Fruit fly (Drosophila melanogaster) whole organism, embryonic: Measurements from ENCODE around the gene Ance-2.

Experiments used
- Adf1 ChIP-seq: fragments of 200-800 bp; sonication (Bioruptor generic); IDR thresholded peaks from 2 replicates; pipeline ENCODE4 v1.3.6; 2022; ENCODE audit warnings: missing biosample characterization, missing genetic modification characterization
- B-H1 ChIP-seq: fragments of 200-800 bp; sonication (Bioruptor generic); IDR thresholded peaks from 3 replicates; pipeline ENCODE4 v1.3.6; 2022; ENCODE audit warnings: missing biosample characterization, missing genetic modification characterization
- CG1024 ChIP-seq: fragments of 200-800 bp; sonication (Bioruptor generic); IDR thresholded peaks from 2 replicates; pipeline ENCODE4 v1.3.6; 2022; ENCODE audit warnings: missing biosample characterization, missing genetic modification characterization
- CG10366 ChIP-seq: fragments of 200-800 bp; sonication (Bioruptor generic); IDR thresholded peaks from 2 replicates; pipeline ENCODE4 v1.3.6; 2022; ENCODE audit warnings: missing biosample characterization, missing genetic modification characterization
- CG13894 ChIP-seq: fragments of 200-800 bp; sonication (Bioruptor generic); optimal IDR thresholded peaks from 3 replicates; lab custom pipeline; 2018; ENCODE audit warnings: missing biosample characterization, mild to moderate bottlenecking, missing genetic modification characterization, moderate library complexity
- CG15011 ChIP-seq: fragments of 200-800 bp; sonication (Bioruptor generic); optimal IDR thresholded peaks from 3 replicates; lab custom pipeline; 2018; ENCODE audit warnings: missing biosample characterization, mild to moderate bottlenecking, missing genetic modification characterization
- CG17186 ChIP-seq: fragments of 200-800 bp; sonication (Bioruptor generic); optimal IDR thresholded peaks from 3 replicates; lab custom pipeline; 2017; ENCODE audit warnings: missing biosample characterization, missing genetic modification reagents, missing genetic modification characterization
- CG17359 ChIP-seq: fragments of 200-800 bp; sonication (Bioruptor generic); optimal IDR thresholded peaks from 3 replicates; lab custom pipeline; 2018; ENCODE audit warnings: missing biosample characterization, mild to moderate bottlenecking, missing genetic modification characterization, moderate library complexity
- CG2678 ChIP-seq: fragments of 200-800 bp; sonication (Bioruptor generic); optimal IDR thresholded peaks from 3 replicates; lab custom pipeline; 2019; ENCODE audit warnings: missing biosample characterization, mild to moderate bottlenecking, missing genetic modification characterization, moderate library complexity
- CG31441 ChIP-seq: fragments of 200-800 bp; sonication (Bioruptor generic); IDR thresholded peaks from 2 replicates; pipeline ENCODE4 v1.3.6; 2022; ENCODE audit warnings: missing biosample characterization, missing genetic modification characterization
- CG6254 ChIP-seq: fragments of 200-800 bp; sonication (Bioruptor generic); optimal IDR thresholded peaks from 3 replicates; lab custom pipeline; 2017; ENCODE audit warnings: mild to moderate bottlenecking, missing biosample characterization, missing genetic modification reagents, missing genetic modification characterization
- CG6272 ChIP-seq: fragments of 200-800 bp; sonication (Bioruptor generic); IDR thresholded peaks from 2 replicates; pipeline ENCODE4 v1.3.6; 2022; ENCODE audit warnings: missing biosample characterization, missing genetic modification characterization
- CG8089 ChIP-seq: fragments of 200-800 bp; sonication (Bioruptor generic); optimal IDR thresholded peaks from 3 replicates; lab custom pipeline; 2016; ENCODE audit warnings: missing biosample characterization, missing genetic modification characterization
- CHES-1-like ChIP-seq: fragments of 200-800 bp; sonication (Bioruptor generic); optimal IDR thresholded peaks from 2 replicates; lab custom pipeline; 2016; ENCODE audit warnings: missing biosample characterization, missing genetic modification characterization
- Dfd ChIP-seq, 2 experiments: fragments of >200 bp; optimal IDR thresholded peaks; 2 replicates each; lab custom pipeline; 2017; ENCODE audit warnings: missing biosample characterization in 2 of 2, missing genetic modification characterization in 2 of 2
- Dref ChIP-seq: fragments of 200-800 bp; sonication (Bioruptor generic); IDR thresholded peaks from 2 replicates; pipeline ENCODE4 v1.3.6; 2022; ENCODE audit warnings: missing biosample characterization, missing genetic modification characterization
- Drgx ChIP-seq: fragments of 200-800 bp; sonication (Bioruptor generic); IDR thresholded peaks from 2 replicates; pipeline ENCODE4 v1.3.6; 2022; ENCODE audit warnings: missing biosample characterization, missing genetic modification characterization
- E2f2 ChIP-seq: fragments of 200-800 bp; sonication (Bioruptor generic); IDR thresholded peaks from 2 replicates; pipeline ENCODE4 v1.3.6; 2022; ENCODE audit warnings: missing biosample characterization, missing genetic modification characterization
- Eip74EF ChIP-seq, 2 experiments: fragments of 200-800 bp in 1 of 2; fragments of >200 bp in 1 of 2; sonication (Bioruptor generic) in 1 of 2; optimal IDR thresholded peaks; 2 replicates each; lab custom pipeline; 2017 to 2019; ENCODE audit warnings: missing biosample characterization in 2 of 2, missing genetic modification characterization in 2 of 2, mild to moderate bottlenecking in 1 of 2, moderate library complexity in 1 of 2
- Ets97D ChIP-seq: fragments of 200-800 bp; sonication (Bioruptor generic); optimal IDR thresholded peaks from 3 replicates; lab custom pipeline; 2016; ENCODE audit warnings: missing biosample characterization, missing genetic modification characterization
- HLHmδ ChIP-seq: fragments of 200-800 bp; sonication (Bioruptor generic); optimal IDR thresholded peaks from 2 replicates; lab custom pipeline; 2018; ENCODE audit warnings: missing biosample characterization, mild to moderate bottlenecking, missing genetic modification characterization, moderate library complexity
- Jarid2 ChIP-seq: fragments of 200-800 bp; sonication (Bioruptor generic); optimal IDR thresholded peaks from 3 replicates; lab custom pipeline; 2017; ENCODE audit warnings: mild to moderate bottlenecking, missing biosample characterization, missing genetic modification reagents, missing genetic modification characterization
- Lim3 ChIP-seq: fragments of 200-800 bp; sonication (Bioruptor generic); IDR thresholded peaks from 2 replicates; pipeline ENCODE4 v1.3.6; 2022; ENCODE audit warnings: missing biosample characterization, missing genetic modification characterization
- MTF-1 ChIP-seq: fragments of 200-800 bp; sonication (Bioruptor generic); optimal IDR thresholded peaks from 2 replicates; lab custom pipeline; 2018; ENCODE audit warnings: missing biosample characterization, mild to moderate bottlenecking, missing genetic modification characterization, borderline replicate concordance
- Max ChIP-seq: fragments of 200-800 bp; sonication (Bioruptor generic); optimal IDR thresholded peaks from 2 replicates; lab custom pipeline; 2016; ENCODE audit warnings: missing biosample characterization, mild to moderate bottlenecking, missing genetic modification characterization
- Nf-YA ChIP-seq: fragments of 200-800 bp; sonication (Bioruptor generic); IDR thresholded peaks from 2 replicates; pipeline ENCODE4 v1.3.6; 2022; ENCODE audit warnings: missing biosample characterization, missing genetic modification characterization
- Nf-YC ChIP-seq: fragments of 200-800 bp; optimal IDR thresholded peaks from 3 replicates; lab custom pipeline; 2019; ENCODE audit warnings: missing biosample characterization, mild to moderate bottlenecking, missing genetic modification characterization, moderate library complexity
- Pdp1 ChIP-seq, 2 experiments: fragments of 200-800 bp; sonication (Bioruptor generic); optimal IDR thresholded peaks; 3 replicates each; lab custom pipeline; 2016; ENCODE audit warnings: missing biosample characterization in 2 of 2, missing genetic modification characterization in 2 of 2, mild to moderate bottlenecking in 1 of 2, moderate library complexity in 1 of 2
- abd-A ChIP-seq: fragments of 200-800 bp; sonication (Bioruptor generic); optimal IDR thresholded peaks from 3 replicates; lab custom pipeline; 2019; ENCODE audit warnings: missing biosample characterization, mild to moderate bottlenecking, missing genetic modification characterization, moderate library complexity
- ara ChIP-seq: fragments of 200-800 bp; sonication (Bioruptor generic); IDR thresholded peaks from 2 replicates; pipeline ENCODE4 v1.3.6; 2022; ENCODE audit warnings: missing biosample characterization, missing genetic modification characterization
- cg ChIP-seq: fragments of 200-800 bp; sonication (Bioruptor generic); optimal IDR thresholded peaks from 3 replicates; lab custom pipeline; 2019; ENCODE audit warnings: missing biosample characterization, mild to moderate bottlenecking, missing genetic modification characterization, moderate library complexity
- chinmo ChIP-seq: fragments of 200-800 bp; sonication (Bioruptor generic); IDR thresholded peaks from 4 replicates; pipeline ENCODE4 v1.3.6; 2022; ENCODE audit warnings: missing biosample characterization, missing genetic modification characterization; ENCODE audit not compliant: partially characterized antibody
- crc ChIP-seq: fragments of 200-800 bp; sonication (Bioruptor generic); optimal IDR thresholded peaks from 2 replicates; lab custom pipeline; 2016; ENCODE audit warnings: missing biosample characterization, missing genetic modification characterization
- dati ChIP-seq: fragments of 200-800 bp; sonication (Bioruptor generic); IDR thresholded peaks from 2 replicates; pipeline ENCODE4 v1.3.6; 2022; ENCODE audit warnings: missing biosample characterization, missing genetic modification characterization
- eve ChIP-seq, 2 experiments: fragments of >200 bp; optimal IDR thresholded peaks; 2 replicates each; lab custom pipeline; 2017; ENCODE audit warnings: missing biosample characterization in 2 of 2, missing genetic modification characterization in 2 of 2
- fu2 ChIP-seq: fragments of 200-800 bp; sonication (Bioruptor generic); optimal IDR thresholded peaks from 2 replicates; lab custom pipeline; 2016; ENCODE audit warnings: missing biosample characterization, missing genetic modification characterization
- hkb ChIP-seq, 2 experiments: fragments of 200-800 bp in 1 of 2; fragments of >200 bp in 1 of 2; sonication (Bioruptor generic) in 1 of 2; IDR thresholded peaks in 1 of 2; optimal IDR thresholded peaks in 1 of 2; 2 replicates each; pipeline versions ENCODE4 v1.3.6 to Lab custom; 2017 to 2022; ENCODE audit warnings: missing biosample characterization in 1 of 2, missing genetic modification characterization in 1 of 2
- kay ChIP-seq: fragments of 200-800 bp; sonication (Bioruptor generic); optimal IDR thresholded peaks from 2 replicates; lab custom pipeline; 2016; ENCODE audit warnings: missing biosample characterization, missing genetic modification characterization
- knrl ChIP-seq: fragments of 200-800 bp; sonication (Bioruptor generic); IDR thresholded peaks from 3 replicates; pipeline ENCODE4 v1.3.6; 2022; ENCODE audit warnings: missing biosample characterization, missing genetic modification characterization; ENCODE audit not compliant: partially characterized antibody
- peb ChIP-seq: fragments of 200-800 bp; sonication (Bioruptor generic); IDR thresholded peaks from 2 replicates; pipeline ENCODE4 v1.3.6; 2022; ENCODE audit warnings: missing biosample characterization, missing genetic modification characterization
- pita ChIP-seq: fragments of 200-800 bp; sonication (Bioruptor generic); optimal IDR thresholded peaks from 2 replicates; lab custom pipeline; 2017; ENCODE audit warnings: missing biosample characterization, mild to moderate bottlenecking, missing genetic modification characterization
- pros ChIP-seq: fragments of 200-800 bp; sonication (Bioruptor generic); optimal IDR thresholded peaks from 3 replicates; lab custom pipeline; 2019; ENCODE audit warnings: missing biosample characterization, mild to moderate bottlenecking, missing genetic modification characterization, moderate library complexity
- psq ChIP-seq: fragments of 200-800 bp; sonication (Bioruptor generic); optimal IDR thresholded peaks from 2 replicates; lab custom pipeline; 2017; ENCODE audit warnings: missing biosample characterization, missing genetic modification characterization
- schlank ChIP-seq: fragments of 200-800 bp; sonication (Bioruptor generic); optimal IDR thresholded peaks from 2 replicates; lab custom pipeline; 2018; ENCODE audit warnings: missing biosample characterization, mild to moderate bottlenecking, missing genetic modification characterization
- sd ChIP-seq: fragments of 200-800 bp; sonication (Bioruptor generic); optimal IDR thresholded peaks from 3 replicates; lab custom pipeline; 2018; ENCODE audit warnings: missing biosample characterization, mild to moderate bottlenecking, missing genetic modification characterization, moderate library complexity
- sens-2 ChIP-seq: fragments of 200-800 bp; sonication (Bioruptor generic); IDR thresholded peaks from 2 replicates; pipeline ENCODE4 v1.3.6; 2022; ENCODE audit warnings: missing biosample characterization, missing genetic modification characterization
- tap ChIP-seq: fragments of 200-800 bp; optimal IDR thresholded peaks from 3 replicates; lab custom pipeline; 2019; ENCODE audit warnings: missing biosample characterization, mild to moderate bottlenecking, missing genetic modification characterization, moderate library complexity
- tin ChIP-seq: fragments of 200-800 bp; sonication (Bioruptor generic); optimal IDR thresholded peaks from 3 replicates; lab custom pipeline; 2016; ENCODE audit warnings: missing biosample characterization, missing genetic modification characterization

The Ance-2 gene

dm6 chr2L:13881939-13882338 is 27.2 kb upstream of the Ance-2 start (continued):
- TF ChIP-seq Drgx (GFP tag; lab: Robert Waterston, UW) (no peak), CG17359 (no peak), pros (GFP tag; lab: Kevin White, UChicago) (no peak), CHES-1-like (GFP tag; lab: Kevin White, UChicago) (peak; percentile 38), CG15011 (GFP tag; lab: Kevin White, UChicago) (no peak), peb (no peak), Nf-YC (tag; lab: Kevin White, UChicago) (no peak), CG31441 (GFP tag; lab: Robert Waterston, UW) (no peak), Eip74EF (GFP tag; optimal IDR thresholded peaks at IDR 0.05; lab: Kevin White, UChicago) (no peak), fu2 (no peak), sens-2 (GFP tag; lab: Robert Waterston, UW) (no peak), eve (GFP tag; optimal IDR thresholded peaks at IDR 0.05; lab: Kevin White, UChicago) (no peak), Jarid2 (no peak), Dref (GFP tag; lab: Robert Waterston, UW) (no peak), ara (GFP tag; lab: Robert Waterston, UW) (no peak)

dm6 chr2L:13884063-13884656 is 25.0 kb upstream of the Ance-2 start:
- no peak for TF ChIP-seq CG6272 (GFP tag; lab: Robert Waterston, UW)
- TF ChIP-seq psq (GFP tag; lab: Kevin White, UChicago) = no peak
- TF ChIP-seq hkb (optimal IDR thresholded peaks at IDR 0.05; lab: Kevin White, UChicago) = no peak
- no peak for TF ChIP-seq hkb (GFP tag; IDR thresholded peaks at IDR 0.05; lab: Robert Waterston, UW)
- no peak for TF ChIP-seq cg (GFP tag; lab: Kevin White, UChicago)
- no peak for TF ChIP-seq CG8089 (GFP tag; lab: Kevin White, UChicago)
- peak; percentile 19 for TF ChIP-seq CG2678 (tag; lab: Kevin White, UChicago)
- TF ChIP-seq crc (GFP tag; lab: Kevin White, UChicago) = no peak
- TF ChIP-seq CG13894 = peak; percentile 70
- no peak for TF ChIP-seq tap
- TF ChIP-seq MTF-1 = no peak
- no peak for TF ChIP-seq tin (GFP tag; lab: Kevin White, UChicago)
- no peak for TF ChIP-seq Lim3 (GFP tag; lab: Robert Waterston, UW)
- TF ChIP-seq sd = peak; percentile 61
- TF ChIP-seq pita (GFP tag; lab: Kevin White, UChicago) = no peak
- 0 out of 4 replicates have a peak, but pooled peaks have one; percentile 74 for TF ChIP-seq chinmo
- no peak for TF ChIP-seq CG1024 (GFP tag; lab: Robert Waterston, UW)
- no peak for TF ChIP-seq Max
- no peak for TF ChIP-seq CG6254 (GFP tag; lab: Kevin White, UChicago)
- TF ChIP-seq knrl (GFP tag; lab: Robert Waterston, UW) = no peak
- no peak for TF ChIP-seq CG17186
- TF ChIP-seq B-H1 (GFP tag; lab: Robert Waterston, UW) = no peak
- TF ChIP-seq dati = no peak
- no peak for TF ChIP-seq Dfd (GFP tag; optimal IDR thresholded peaks at IDR 0.05; lab: Kevin White, UChicago)
- no peak for TF ChIP-seq abd-A (tag; lab: Kevin White, UChicago)
- no peak for TF ChIP-seq CG10366 (GFP tag; lab: Robert Waterston, UW)
- TF ChIP-seq Nf-YA (GFP tag; lab: Robert Waterston, UW) = no peak
- TF ChIP-seq Pdp1 (GFP tag; optimal IDR thresholded peaks at IDR 0.05; lab: Kevin White, UChicago) = peak in 1 of 2 experiments; percentile 56
- no peak for TF ChIP-seq HLHmδ (GFP tag; lab: Kevin White, UChicago)
- TF ChIP-seq schlank (tag; lab: Kevin White, UChicago) = no peak
- no peak for TF ChIP-seq E2f2 (GFP tag; lab: Robert Waterston, UW)
- no peak for TF ChIP-seq Ets97D (GFP tag; lab: Kevin White, UChicago)
- no peak for TF ChIP-seq kay (GFP tag; lab: Kevin White, UChicago)
- no peak for TF ChIP-seq Adf1 (GFP tag; lab: Robert Waterston, UW)
- TF ChIP-seq, all 482 proteins: peak for 5
